Fruit fly (Drosophila melanogaster): Measurements from ENCODE around the gene RpL26.
A peak's percentile ranks its signal among the peaks of the same experiment; 100 is the strongest.

Gene RpL26

DNA sequence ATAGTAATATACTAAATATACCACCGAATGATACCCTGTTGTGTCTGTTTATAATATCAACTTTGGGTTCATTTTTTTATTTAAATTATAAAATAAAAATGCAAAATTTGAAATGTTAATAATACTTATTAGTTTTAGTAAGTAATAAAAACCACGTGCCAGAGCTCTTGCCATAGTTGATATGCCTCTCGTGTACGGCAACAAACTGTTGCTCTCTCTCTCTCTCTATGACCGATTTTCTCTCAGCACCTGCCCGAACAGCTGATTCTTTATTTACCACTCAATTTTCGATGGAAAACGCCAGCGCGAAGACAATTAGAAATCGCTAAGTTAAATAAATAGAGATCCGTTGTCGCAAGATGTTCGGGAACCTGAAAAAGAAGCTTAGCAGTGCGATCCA lies 31.2 kb upstream of the RpL26 start, which contains the start of gene Dysb (continued):
- TF ChIP-seq CG4854 (GFP tag; optimal IDR thresholded peaks at IDR 0.05) (peak; percentile 17), nom (GFP tag; optimal IDR thresholded peaks at IDR 0.05) (peak; percentile 87), ato (GFP tag; IDR thresholded peaks at IDR 0.05; ENCODE audit: partially characterized antibody) (no peak), eyg (GFP tag; optimal IDR thresholded peaks at IDR 0.05) (peak; percentile 46), CG4282 (GFP tag; optimal IDR thresholded peaks at IDR 0.05) (no peak), dmrt11E (tag; optimal IDR thresholded peaks at IDR 0.05) (peak; percentile 86), CG9932 (GFP tag; IDR thresholded peaks at IDR 0.05) (peak; percentile 92), B-H1 (GFP tag; IDR thresholded peaks at IDR 0.05) (peak; percentile 87), wek (GFP tag; optimal IDR thresholded peaks at IDR 0.05) (peak; percentile 32), ase (GFP tag; IDR thresholded peaks at IDR 0.05) (peak; percentile 80; the same call in 2 of the 3 replicates), CG10431 (GFP tag; optimal IDR thresholded peaks at IDR 0.05) (peak; percentile 77), fu2 (GFP tag; optimal IDR thresholded peaks at IDR 0.05) (peak; percentile 36), Optix (GFP tag; IDR thresholded peaks at IDR 0.05) (peak; percentile 84), sisA (GFP tag; IDR thresholded peaks at IDR 0.05) (peak; percentile 85), fru (optimal IDR thresholded peaks at IDR 0.05) (no peak), CG34224 (GFP tag; IDR thresholded peaks at IDR 0.05; ENCODE audit: partially characterized antibody) (peak; percentile 53), CG11696 (GFP tag; IDR thresholded peaks at IDR 0.05) (peak; percentile 91), schlank (tag; optimal IDR thresholded peaks at IDR 0.05) (peak; percentile 70), CG2129 (GFP tag; IDR thresholded peaks at IDR 0.05; ENCODE audit: partially characterized antibody) (no peak), zf30C (GFP tag; optimal IDR thresholded peaks at IDR 0.05) (no peak), tna (GFP tag; IDR thresholded peaks at IDR 0.05; ENCODE audit: partially characterized antibody) (no peak), sob (GFP tag; IDR thresholded peaks at IDR 0.05) (peak; percentile 91), CG4404 (GFP tag; IDR thresholded peaks at IDR 0.05) (no peak), ERR (GFP tag; optimal IDR thresholded peaks at IDR 0.05) (no peak), CG6854 (GFP tag; optimal IDR thresholded peaks at IDR 0.05) (peak; percentile 68), CG11456 (GFP tag; IDR thresholded peaks at IDR 0.05) (no peak; the same call in 2 of the 3 replicates), CG1792 (GFP tag; optimal IDR thresholded peaks at IDR 0.05) (no peak), Dad (GFP tag; optimal IDR thresholded peaks at IDR 0.05) (no peak), CG31441 (GFP tag; IDR thresholded peaks at IDR 0.05) (peak; percentile 94), MESR4 (GFP tag; optimal IDR thresholded peaks at IDR 0.05) (peak; percentile 51), ind (GFP tag; optimal IDR thresholded peaks at IDR 0.05) (peak; percentile 76), nerfin-1 (tag; optimal IDR thresholded peaks at IDR 0.05) (peak; percentile 76), dan (GFP tag; IDR thresholded peaks at IDR 0.05) (no peak), CG32532 (GFP tag; IDR thresholded peaks at IDR 0.05) (peak; percentile 97), tap (tag; optimal IDR thresholded peaks at IDR 0.05) (peak; percentile 90), CG17361 (GFP tag; IDR thresholded peaks at IDR 0.05) (peak; percentile 89), CG14014 (GFP tag; IDR thresholded peaks at IDR 0.05) (peak; percentile 94), danr (GFP tag; IDR thresholded peaks at IDR 0.05) (peak; percentile 69; the same call in 1 of the 2 replicates), Jarid2 (GFP tag; optimal IDR thresholded peaks at IDR 0.05) (peak; percentile 51), CG8765 (GFP tag; IDR thresholded peaks at IDR 0.05) (peak; percentile 74), CG3995 (GFP tag; optimal IDR thresholded peaks at IDR 0.05) (no peak), CG2202 (tag; optimal IDR thresholded peaks at IDR 0.05) (peak; percentile 58), CG5953 (GFP tag; IDR thresholded peaks at IDR 0.05) (peak; percentile 91), sqz (GFP tag; optimal IDR thresholded peaks at IDR 0.05) (peak; percentile 82), D (optimal IDR thresholded peaks at IDR 0.05) (no peak), D (GFP tag; optimal IDR thresholded peaks at IDR 0.05) (peak; percentile 80), hb (GFP tag; IDR thresholded peaks at IDR 0.05; ENCODE audit: partially characterized antibody) (no peak), CG43689 (GFP tag; IDR thresholded peaks at IDR 0.05) (peak; percentile 67; the same call in 1 of the 2 replicates), CG7987 (GFP tag; optimal IDR thresholded peaks at IDR 0.05) (peak; percentile 70), CG11085 (GFP tag; IDR thresholded peaks at IDR 0.05) (no peak; the same call in none of the 2 replicates), CG3065 (GFP tag; optimal IDR thresholded peaks at IDR 0.05) (no peak), en (GFP tag; optimal IDR thresholded peaks at IDR 0.05) (no peak)
